Fruit fly (Drosophila melanogaster) whole organism, prepupa: ENCODE measurements around the gene meso18E.

Experiments used
- Blimp-1 ChIP-seq: fragments of 200-800 bp; sonication (Bioruptor generic); optimal IDR thresholded peaks from 3 replicates; lab custom pipeline; 2017; ENCODE audit warnings: missing biosample characterization, missing genetic modification characterization, mild to moderate bottlenecking, moderate library complexity, missing genetic modification reagents
- CG10631 ChIP-seq: fragments of 200-800 bp; sonication (Bioruptor generic); optimal IDR thresholded peaks from 2 replicates; lab custom pipeline; 2016; ENCODE audit warnings: missing biosample characterization, missing genetic modification characterization
- CG11294 ChIP-seq: fragments of 200-800 bp; sonication (Bioruptor generic); IDR thresholded peaks from 2 replicates; pipeline ENCODE4 v1.3.6; 2022; ENCODE audit warnings: missing biosample characterization, missing genetic modification characterization
- CG11762 ChIP-seq: fragments of 200-800 bp; sonication (Bioruptor generic); optimal IDR thresholded peaks from 3 replicates; lab custom pipeline; 2016; ENCODE audit warnings: missing biosample characterization, missing genetic modification characterization; ENCODE audit not compliant: insufficient read depth
- CG15336 ChIP-seq: fragments of 200-800 bp; sonication (Bioruptor generic); IDR thresholded peaks from 2 replicates; pipeline ENCODE4 v1.3.6; 2022; ENCODE audit warnings: missing biosample characterization, missing genetic modification characterization
- CG1621 ChIP-seq: fragments of 200-800 bp; sonication (Bioruptor generic); optimal IDR thresholded peaks from 3 replicates; lab custom pipeline; 2018; ENCODE audit warnings: missing biosample characterization, mild to moderate bottlenecking, missing genetic modification characterization
- CG3032 ChIP-seq: fragments of 200-800 bp; optimal IDR thresholded peaks from 2 replicates; lab custom pipeline; 2019; ENCODE audit warnings: missing biosample characterization, mild to moderate bottlenecking, missing genetic modification characterization, moderate library complexity
- CG31627 ChIP-seq: fragments of 200-800 bp; sonication (Bioruptor generic); optimal IDR thresholded peaks from 3 replicates; lab custom pipeline; 2016; ENCODE audit warnings: missing biosample characterization, missing genetic modification characterization
- CG32006 ChIP-seq: fragments of 200-800 bp; sonication (Bioruptor generic); optimal IDR thresholded peaks from 3 replicates; lab custom pipeline; 2017; ENCODE audit warnings: missing biosample characterization, mild to moderate bottlenecking, missing genetic modification characterization
- CG6854 ChIP-seq: fragments of 200-800 bp; sonication (Bioruptor generic); optimal IDR thresholded peaks from 2 replicates; lab custom pipeline; 2017; ENCODE audit warnings: missing biosample characterization, mild to moderate bottlenecking, missing genetic modification characterization
- CG7368 ChIP-seq: fragments of 200-800 bp; sonication (Bioruptor generic); optimal IDR thresholded peaks from 3 replicates; lab custom pipeline; 2016; ENCODE audit warnings: missing biosample characterization, missing genetic modification characterization
- CG8119 ChIP-seq: fragments of 200-800 bp; sonication (Bioruptor generic); IDR thresholded peaks from 3 replicates; pipeline ENCODE4 v1.3.6; 2022; ENCODE audit warnings: missing biosample characterization, missing genetic modification characterization
- CG8319 ChIP-seq: fragments of 200-800 bp; sonication (Bioruptor generic); optimal IDR thresholded peaks from 3 replicates; lab custom pipeline; 2016; ENCODE audit warnings: missing biosample characterization, missing genetic modification characterization
- CG9139 ChIP-seq: fragments of 200-800 bp; sonication (Bioruptor generic); optimal IDR thresholded peaks from 3 replicates; lab custom pipeline; 2017; ENCODE audit warnings: missing biosample characterization, mild to moderate bottlenecking, missing genetic modification characterization
- Eip78C ChIP-seq: fragments of 200-800 bp; sonication (Bioruptor generic); peaks from one replicate; lab custom pipeline; 2016; ENCODE audit warnings: missing biosample characterization, missing genetic modification characterization
- Ets21C ChIP-seq: fragments of 200-800 bp; sonication (Bioruptor generic); optimal IDR thresholded peaks from 3 replicates; lab custom pipeline; 2016; ENCODE audit warnings: missing biosample characterization, missing genetic modification characterization
- Ets96B ChIP-seq: fragments of 200-800 bp; optimal IDR thresholded peaks from 2 replicates; lab custom pipeline; 2019; ENCODE audit warnings: missing biosample characterization, mild to moderate bottlenecking, missing genetic modification characterization, moderate library complexity
- Gug ChIP-seq: fragments of 200-800 bp; sonication (Bioruptor generic); IDR thresholded peaks from 2 replicates; pipeline ENCODE4 v1.3.6; 2022; ENCODE audit warnings: missing biosample characterization, missing genetic modification characterization
- Hr38 ChIP-seq: sonication (Bioruptor generic); optimal IDR thresholded peaks from 2 replicates; lab custom pipeline; 2016; ENCODE audit warnings: missing biosample characterization, missing genetic modification characterization
- Hr39 ChIP-seq: fragments of 200-800 bp; sonication (Bioruptor generic); optimal IDR thresholded peaks from 2 replicates; lab custom pipeline; 2016; ENCODE audit warnings: missing biosample characterization, missing genetic modification characterization
- Hr4 ChIP-seq: fragments of 200-800 bp; sonication (Bioruptor generic); optimal IDR thresholded peaks from 3 replicates; lab custom pipeline; 2016; ENCODE audit warnings: missing biosample characterization, missing genetic modification characterization
- Met ChIP-seq: fragments of 200-800 bp; sonication (Bioruptor generic); optimal IDR thresholded peaks from 3 replicates; lab custom pipeline; 2016; ENCODE audit warnings: missing biosample characterization, missing genetic modification characterization
- Sox14 ChIP-seq: fragments of 200-800 bp; sonication (Bioruptor generic); optimal IDR thresholded peaks from 3 replicates; lab custom pipeline; 2016; ENCODE audit warnings: missing biosample characterization, missing genetic modification characterization
- cyc ChIP-seq: fragments of 200-800 bp; sonication (Bioruptor generic); optimal IDR thresholded peaks from 3 replicates; lab custom pipeline; 2016; ENCODE audit warnings: missing biosample characterization, missing genetic modification characterization
- dsx ChIP-seq: fragments of 200-800 bp; optimal IDR thresholded peaks from 3 replicates; lab custom pipeline; 2019; ENCODE audit warnings: missing biosample characterization, mild to moderate bottlenecking, missing genetic modification characterization, moderate library complexity; ENCODE audit not compliant: poor library complexity, severe bottlenecking
- eg ChIP-seq: fragments of 200-800 bp; sonication (Bioruptor generic); IDR thresholded peaks from 3 replicates; pipeline ENCODE4 v1.3.6; 2022; ENCODE audit warnings: missing biosample characterization, missing genetic modification characterization
- esn ChIP-seq: fragments of 200-800 bp; sonication (Bioruptor generic); optimal IDR thresholded peaks from 2 replicates; lab custom pipeline; 2016; ENCODE audit warnings: missing biosample characterization, mild to moderate bottlenecking, missing genetic modification characterization, moderate library complexity
- lz ChIP-seq: fragments of 200-800 bp; sonication (Bioruptor generic); optimal IDR thresholded peaks from 3 replicates; lab custom pipeline; 2016; ENCODE audit warnings: missing biosample characterization, missing genetic modification characterization
- net ChIP-seq: fragments of 200-800 bp; sonication (Bioruptor generic); optimal IDR thresholded peaks from 3 replicates; lab custom pipeline; 2016; ENCODE audit warnings: missing biosample characterization, missing genetic modification characterization
- salr ChIP-seq, 2 experiments: fragments of 200-800 bp; sonication (Bioruptor generic); optimal IDR thresholded peaks; 3 replicates each; lab custom pipeline; 2016 to 2018; ENCODE audit warnings: missing biosample characterization in 2 of 2, missing genetic modification characterization in 2 of 2, mild to moderate bottlenecking in 1 of 2
- spab ChIP-seq: fragments of 200-800 bp; sonication (Bioruptor generic); optimal IDR thresholded peaks from 2 replicates; lab custom pipeline; 2017; ENCODE audit warnings: missing biosample characterization, mild to moderate bottlenecking, missing genetic modification characterization, missing genetic modification reagents
- ss ChIP-seq, 2 experiments: fragments of 200-800 bp; sonication (Bioruptor generic); optimal IDR thresholded peaks; 2 replicates in 1 of 2; 3 replicates in 1 of 2; lab custom pipeline; 2017 to 2018; ENCODE audit warnings: mild to moderate bottlenecking in 2 of 2, missing biosample characterization in 2 of 2, missing genetic modification characterization in 2 of 2, moderate library complexity in 1 of 2
- topi ChIP-seq: fragments of 200-800 bp; sonication (Bioruptor generic); optimal IDR thresholded peaks from 3 replicates; lab custom pipeline; 2016; ENCODE audit warnings: missing biosample characterization, missing genetic modification characterization

The meso18E gene

dm6 chrX:19688848-19689247 lies 24.0 kb downstream of the meso18E start, which contains the start of gene CG14227:
TSS of gene CG14227 (minus strand) at chrX:19688948.
- TF ChIP-seq Hr4 (GFP tag; lab: Kevin White, UChicago) (no peak), CG3032 (tag; lab: Kevin White, UChicago) (no peak), CG10631 (GFP tag; lab: Kevin White, UChicago) (no peak), spab (GFP tag; lab: Kevin White, UChicago) (no peak), CG8119 (no peak), salr (GFP tag; optimal IDR thresholded peaks at IDR 0.05; lab: Kevin White, UChicago) (no peak), CG15336 (GFP tag; lab: Robert Waterston, UW) (no peak), CG11762 (GFP tag; lab: Kevin White, UChicago) (no peak), CG1621 (tag; lab: Kevin White, UChicago) (no peak), CG32006 (GFP tag; lab: Kevin White, UChicago) (no peak), lz (no peak), Ets96B (tag; lab: Kevin White, UChicago) (no peak), Gug (GFP tag; lab: Robert Waterston, UW) (no peak), net (no peak), CG8319 (GFP tag; lab: Kevin White, UChicago) (no peak), CG31627 (no peak), ss (GFP tag; optimal IDR thresholded peaks at IDR 0.05; lab: Kevin White, UChicago) (no peak), Sox14 (GFP tag; lab: Kevin White, UChicago) (no peak), cyc (GFP tag; lab: Kevin White, UChicago) (no peak), CG9139 (no peak)

DNA sequence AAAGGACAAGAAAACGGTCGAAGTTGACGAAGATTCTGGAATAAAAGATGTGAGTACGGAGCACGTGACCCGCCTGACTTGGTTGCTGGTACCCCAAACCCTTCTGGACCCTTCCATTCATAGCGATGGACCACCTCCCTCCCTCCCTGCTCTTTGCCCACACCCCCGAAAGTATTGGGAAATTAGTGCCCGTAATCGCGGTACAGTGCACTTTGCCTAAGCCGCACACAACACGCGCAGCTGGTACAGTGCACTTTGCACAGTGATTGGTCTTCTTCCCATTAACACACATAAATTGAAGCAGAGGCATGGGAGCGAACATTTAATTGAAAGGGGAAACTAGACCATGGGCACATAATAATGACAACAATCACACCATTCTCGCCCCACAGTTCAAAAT lies 28.8 kb downstream of the meso18E start:
- no peak for TF ChIP-seq CG31627
- no peak for TF ChIP-seq CG15336 (GFP tag; lab: Robert Waterston, UW)
- no peak for TF ChIP-seq CG9139
- no peak for TF ChIP-seq lz

- no peak for TF ChIP-seq CG8119
- peak; percentile 0 for TF ChIP-seq CG7368 (GFP tag; lab: Kevin White, UChicago)
- no peak for TF ChIP-seq Met (GFP tag; lab: Kevin White, UChicago)
- TF ChIP-seq CG15336 (GFP tag; lab: Robert Waterston, UW), result peak; percentile 49; the same call in 1 of the 2 replicates
- TF ChIP-seq ss (GFP tag; optimal IDR thresholded peaks at IDR 0.05; lab: Kevin White, UChicago), result peak in 1 of 2 experiments; percentile 36
- peak; percentile 45 for TF ChIP-seq net
- TF ChIP-seq CG6854, result peak; percentile 82
- peak; percentile 9 for TF ChIP-seq CG3032 (tag; lab: Kevin White, UChicago)
- TF ChIP-seq CG11294, result no peak
- TF ChIP-seq topi (GFP tag; lab: Kevin White, UChicago), result peak; percentile 22
- TF ChIP-seq eg, result 0 out of 3 replicates have a peak, but pooled peaks have one; percentile 22
- peak; percentile 9 for TF ChIP-seq dsx (GFP tag; lab: Kevin White, UChicago)
- peak; percentile 44 for TF ChIP-seq Blimp-1 (GFP tag; lab: Kevin White, UChicago)
- TF ChIP-seq Sox14 (GFP tag; lab: Kevin White, UChicago), result peak; percentile 8
- TF ChIP-seq Eip78C (GFP tag; lab: Kevin White, UChicago), result peak; percentile 77
- no peak for TF ChIP-seq Gug (GFP tag; lab: Robert Waterston, UW)
Measured at dm6 chrX:19683040-19683875, 29.6 kb downstream of the meso18E start, which contains the start of the genes dome and Ubqn. TSS of gene dome (minus strand) at chrX:19683518. TSS of gene Ubqn (plus strand) at chrX:19683808.

DNA sequence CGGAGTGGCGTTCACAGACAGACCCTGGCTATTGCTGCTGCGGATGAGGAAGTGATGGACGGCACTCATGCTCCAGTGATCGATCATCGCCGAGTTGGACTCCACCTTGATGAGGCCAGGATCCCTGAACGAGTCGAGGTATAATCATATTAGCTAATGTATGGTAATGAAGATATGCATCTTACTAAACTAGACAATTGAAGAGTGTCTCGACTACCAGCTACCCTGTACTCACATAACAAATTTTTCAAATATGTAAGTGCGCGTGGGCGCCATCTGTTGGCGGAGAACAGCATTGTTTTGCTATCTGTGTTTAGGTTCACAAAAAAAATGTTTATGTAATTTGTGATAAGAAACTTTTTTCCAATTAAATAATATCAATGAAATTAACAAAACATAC lies 33.6 kb downstream of the meso18E start:
- TF ChIP-seq Ets96B (tag; lab: Kevin White, UChicago), result no peak
- no peak for TF ChIP-seq CG7368 (GFP tag; lab: Kevin White, UChicago)
- no peak for TF ChIP-seq Hr38
- no peak for TF ChIP-seq Hr39 (GFP tag; lab: Kevin White, UChicago)
- TF ChIP-seq esn (GFP tag; lab: Kevin White, UChicago), result no peak
- no peak for TF ChIP-seq Ets21C (GFP tag; lab: Kevin White, UChicago)
- no peak for TF ChIP-seq Gug (GFP tag; lab: Robert Waterston, UW)
